Worm (Caenorhabditis elegans) whole organism, young adult: Measurements from ENCODE around the gene nhr-79.
A peak's percentile ranks its signal among the peaks of the same experiment; 100 is the strongest.

Experiments
- B0336.3 ChIP-seq: fragments of 200-800 bp; sonication (Bioruptor generic); IDR thresholded peaks from 2 replicates; pipeline ENCODE4 v1.3.6; 2022; ENCODE audit warnings: missing genetic modification characterization, missing compliant biosample characterization
- F10E7.11 ChIP-seq: sonication (generic microtip); optimal IDR thresholded peaks from 2 replicates; lab custom pipeline; 2017; ENCODE audit warnings: mild to moderate bottlenecking, missing genetic modification characterization, moderate library complexity, missing compliant biosample characterization
- F22D6.2 ChIP-seq: sonication (generic microtip); optimal IDR thresholded peaks from 2 replicates; lab custom pipeline; 2016; ENCODE audit warnings: mild to moderate bottlenecking, missing genetic modification characterization, missing compliant biosample characterization
- F37B4.10 ChIP-seq: fragments of 200-800 bp; sonication (Bioruptor generic); IDR thresholded peaks from 2 replicates; pipeline ENCODE4 v1.3.6; 2022; ENCODE audit warnings: missing genetic modification characterization, missing compliant biosample characterization
- K12H6.12 ChIP-seq: fragments of 200-800 bp; sonication (Bioruptor generic); optimal IDR thresholded peaks from 2 replicates; lab custom pipeline; 2018; ENCODE audit warnings: mild to moderate bottlenecking, missing genetic modification characterization, missing compliant biosample characterization
- T26A5.8 ChIP-seq: sonication (generic microtip); optimal IDR thresholded peaks from 2 replicates; lab custom pipeline; 2016; ENCODE audit warnings: missing genetic modification characterization, missing compliant biosample characterization
- Y79H2A.3 ChIP-seq: fragments of 200-800 bp; sonication (Bioruptor generic); conservative IDR thresholded peaks from 2 replicates; pipeline ENCODE4 v1.3.6; 2022; ENCODE audit warnings: missing genetic modification reagents, missing genetic modification characterization, missing compliant biosample characterization
- akir-1 ChIP-seq: fragments of 200-800 bp; sonication (Bioruptor generic); optimal IDR thresholded peaks from 2 replicates; lab custom pipeline; 2018; ENCODE audit warnings: mild to moderate bottlenecking, missing genetic modification characterization, moderate library complexity, missing compliant biosample characterization
- ama-1 ChIP-seq, 3 experiments: fragments of 150-350 bp in 1 of 3; sonication (generic microtip) in 2 of 3; optimal IDR thresholded peaks; 2 replicates each; lab custom pipeline; 2014 to 2018; ENCODE audit warnings: missing biosample characterization in 2 of 3, missing genetic modification characterization in 2 of 3, missing genetic modification reagents in 2 of 3
- atf-7 ChIP-seq: sonication (generic microtip); optimal IDR thresholded peaks from 2 replicates; lab custom pipeline; 2017; ENCODE audit warnings: mild to moderate bottlenecking, missing genetic modification characterization, missing compliant biosample characterization
- attf-5 ChIP-seq: fragments of 200-800 bp; sonication (Bioruptor generic); optimal IDR thresholded peaks from 2 replicates; lab custom pipeline; 2018; ENCODE audit warnings: mild to moderate bottlenecking, missing genetic modification characterization, missing compliant biosample characterization
- ccch-3 ChIP-seq: fragments of 200-800 bp; sonication (Bioruptor generic); optimal IDR thresholded peaks from 2 replicates; lab custom pipeline; 2018; ENCODE audit warnings: mild to moderate bottlenecking, missing genetic modification characterization, missing compliant biosample characterization
- cebp-1 ChIP-seq, 2 experiments: fragments of 200-800 bp in 1 of 2; sonication (Bioruptor generic) in 1 of 2; sonication (generic microtip) in 1 of 2; IDR thresholded peaks in 1 of 2; optimal IDR thresholded peaks in 1 of 2; 2 replicates each; pipeline versions ENCODE4 v1.3.6 to Lab custom; 2017 to 2022; ENCODE audit warnings: missing compliant biosample characterization in 2 of 2, missing genetic modification characterization in 2 of 2, mild to moderate bottlenecking in 1 of 2, missing genetic modification reagents in 1 of 2, moderate library complexity in 1 of 2
- ceh-100 ChIP-seq: fragments of 200-800 bp; sonication (Bioruptor generic); IDR thresholded peaks from 2 replicates; pipeline ENCODE4 v1.3.6; 2022; ENCODE audit warnings: missing genetic modification reagents, missing genetic modification characterization, missing compliant biosample characterization
- ceh-58 ChIP-seq: fragments of 200-800 bp; sonication (Bioruptor generic); IDR thresholded peaks from 2 replicates; pipeline ENCODE4 v1.3.6; 2022; ENCODE audit warnings: missing genetic modification characterization, missing compliant biosample characterization
- ceh-79 ChIP-seq: sonication (generic microtip); optimal IDR thresholded peaks from 2 replicates; lab custom pipeline; 2017; ENCODE audit warnings: mild to moderate bottlenecking, missing genetic modification characterization, missing compliant biosample characterization
- ceh-91 ChIP-seq: fragments of 200-800 bp; sonication (Bioruptor generic); IDR thresholded peaks from 2 replicates; pipeline ENCODE4 v1.3.6; 2022; ENCODE audit warnings: missing genetic modification reagents, missing genetic modification characterization, missing compliant biosample characterization
- egl-18 ChIP-seq: fragments of 200-800 bp; sonication (Bioruptor generic); IDR thresholded peaks from 2 replicates; pipeline ENCODE4 v1.3.6; 2022; ENCODE audit warnings: missing genetic modification reagents, missing genetic modification characterization, missing compliant biosample characterization
- egrh-3 ChIP-seq: fragments of 200-800 bp; sonication (Bioruptor generic); IDR thresholded peaks from 2 replicates; pipeline ENCODE4 v1.3.6; 2022; ENCODE audit warnings: missing genetic modification reagents, missing genetic modification characterization, missing compliant biosample characterization
- ekl-4 ChIP-seq: fragments of 200-800 bp; sonication (Bioruptor generic); IDR thresholded peaks from 2 replicates; pipeline ENCODE4 v1.3.6; 2022; ENCODE audit warnings: missing genetic modification reagents, missing genetic modification characterization, missing compliant biosample characterization
- hlh-12 ChIP-seq: sonication (generic microtip); optimal IDR thresholded peaks from 2 replicates; lab custom pipeline; 2016; ENCODE audit warnings: missing genetic modification characterization, missing compliant biosample characterization
- lin-35 ChIP-seq, 3 experiments: fragments of 150-350 bp in 2 of 3; sonication (generic microtip) in 1 of 3; optimal IDR thresholded peaks; 2 replicates each; lab custom pipeline; 2014 to 2018; ENCODE audit warnings: missing biosample characterization in 3 of 3, missing genetic modification characterization in 3 of 3, missing genetic modification reagents in 3 of 3
- lin-40 ChIP-seq: sonication (generic microtip); optimal IDR thresholded peaks from 2 replicates; lab custom pipeline; 2016; ENCODE audit warnings: missing genetic modification characterization, mild to moderate bottlenecking, missing compliant biosample characterization, missing genotype, missing genetic modification reagents
- lin-54 ChIP-seq: fragments of 200-800 bp; sonication (Bioruptor generic); optimal IDR thresholded peaks from 2 replicates; lab custom pipeline; 2018; ENCODE audit warnings: mild to moderate bottlenecking, missing genetic modification characterization, missing compliant biosample characterization
- lsy-27 ChIP-seq: sonication (generic microtip); optimal IDR thresholded peaks from 2 replicates; lab custom pipeline; 2017; ENCODE audit warnings: missing genetic modification characterization, mild to moderate bottlenecking, missing compliant biosample characterization, antibody characterized with exemption, missing genotype, borderline replicate concordance; ENCODE audit not compliant: insufficient read depth
- madf-10 ChIP-seq: sonication (generic microtip); optimal IDR thresholded peaks from 2 replicates; lab custom pipeline; 2016; ENCODE audit warnings: mild to moderate bottlenecking, missing genetic modification characterization, missing compliant biosample characterization
- mcd-1 ChIP-seq: fragments of 200-800 bp; sonication (Bioruptor generic); IDR thresholded peaks from 2 replicates; pipeline ENCODE4 v1.3.6; 2022; ENCODE audit warnings: missing genetic modification reagents, missing genetic modification characterization, missing compliant biosample characterization
- nhr-179 ChIP-seq: sonication (generic microtip); optimal IDR thresholded peaks from 2 replicates; lab custom pipeline; 2016; ENCODE audit warnings: mild to moderate bottlenecking, missing genetic modification characterization, missing compliant biosample characterization
- nhr-80 ChIP-seq: sonication (generic microtip); optimal IDR thresholded peaks from 2 replicates; lab custom pipeline; 2016; ENCODE audit warnings: missing genetic modification characterization, missing compliant biosample characterization
- pha-4 ChIP-seq: fragments of 150-350 bp; sonication (generic microtip); optimal IDR thresholded peaks from 2 replicates; lab custom pipeline; 2014; ENCODE audit warnings: missing biosample characterization, missing genetic modification reagents, missing genetic modification characterization
- repo-1 ChIP-seq: sonication (generic microtip); optimal IDR thresholded peaks from 2 replicates; lab custom pipeline; 2017; ENCODE audit warnings: mild to moderate bottlenecking, missing genetic modification characterization, missing compliant biosample characterization
- sea-2 ChIP-seq: fragments of 200-800 bp; sonication (Bioruptor generic); IDR thresholded peaks from 2 replicates; pipeline ENCODE4 v1.3.6; 2022; ENCODE audit warnings: missing genetic modification characterization, missing compliant biosample characterization
- snpc-1.3 ChIP-seq: sonication (generic microtip); optimal IDR thresholded peaks from 2 replicates; lab custom pipeline; 2017; ENCODE audit warnings: missing genetic modification characterization, mild to moderate bottlenecking, missing compliant biosample characterization, antibody characterized with exemption, moderate library complexity, missing genotype, missing genetic modification reagents; ENCODE audit not compliant: insufficient read depth
- tbp1 ChIP-seq: fragments of 200-800 bp; sonication (Bioruptor generic); optimal IDR thresholded peaks from 2 replicates; lab custom pipeline; 2018; ENCODE audit warnings: mild to moderate bottlenecking, missing genetic modification characterization, missing compliant biosample characterization
- tbx-9 ChIP-seq: sonication (generic microtip); optimal IDR thresholded peaks from 2 replicates; lab custom pipeline; 2016; ENCODE audit warnings: borderline replicate concordance, missing genetic modification characterization, inconsistent platforms, missing compliant biosample characterization
- tlf-1 ChIP-seq: fragments of 200-800 bp; sonication (Bioruptor generic); optimal IDR thresholded peaks from 2 replicates; lab custom pipeline; 2018; ENCODE audit warnings: mild to moderate bottlenecking, missing genetic modification characterization, missing compliant biosample characterization
- unc-130 ChIP-seq: sonication (generic microtip); optimal IDR thresholded peaks from 2 replicates; lab custom pipeline; 2016; ENCODE audit warnings: missing genetic modification reagents, missing genetic modification characterization, missing compliant biosample characterization
- unc-62 ChIP-seq: fragments of 150-350 bp; optimal IDR thresholded peaks from 2 replicates; lab custom pipeline; 2014; ENCODE audit warnings: missing biosample characterization, missing genetic modification reagents, missing genetic modification characterization
- zfh-2 ChIP-seq: fragments of 200-800 bp; sonication (Bioruptor generic); conservative IDR thresholded peaks from 2 replicates; pipeline ENCODE4 v1.3.6; 2022; ENCODE audit warnings: missing genetic modification reagents, missing genetic modification characterization, missing compliant biosample characterization
- ztf-22 ChIP-seq: fragments of 200-800 bp; sonication (Bioruptor generic); optimal IDR thresholded peaks from 2 replicates; lab custom pipeline; 2018; ENCODE audit warnings: mild to moderate bottlenecking, missing genetic modification characterization, moderate library complexity, missing compliant biosample characterization
- ztf-3 ChIP-seq: fragments of 200-800 bp; sonication (Bioruptor generic); optimal IDR thresholded peaks from 2 replicates; lab custom pipeline; 2018; ENCODE audit warnings: mild to moderate bottlenecking, missing genetic modification characterization, missing compliant biosample characterization
- ztf-6 ChIP-seq: fragments of 200-800 bp; sonication (Bioruptor generic); IDR thresholded peaks from 2 replicates; pipeline ENCODE4 v1.3.6; 2022; ENCODE audit warnings: missing genetic modification reagents, missing genetic modification characterization, missing compliant biosample characterization

nhr-79 gene

DNA sequence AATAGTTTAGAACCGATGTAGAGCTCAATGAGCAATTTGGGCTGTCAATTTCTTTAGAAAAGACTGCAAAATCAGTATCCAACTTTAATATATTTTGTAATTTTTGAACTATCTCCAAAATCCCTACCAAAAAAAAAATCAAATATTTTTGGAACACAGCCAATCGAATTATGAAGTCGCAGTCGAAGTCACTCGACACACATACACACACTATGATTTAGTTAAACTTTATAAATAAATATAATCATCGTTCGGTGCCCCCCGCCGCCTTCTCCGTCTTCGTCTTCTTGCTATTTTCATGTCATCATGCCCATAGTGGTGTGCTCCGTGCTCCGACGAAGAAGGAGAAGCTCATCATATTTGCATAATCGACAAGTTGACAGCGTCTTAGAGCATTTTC lies 34.6 kb downstream of the nhr-79 start:
- TF ChIP-seq hlh-12 (tag; lab: Kevin White, UChicago): no peak
- TF ChIP-seq tbx-9 (tag; lab: Kevin White, UChicago): no peak
- no peak for TF ChIP-seq attf-5 (GFP tag; lab: Kevin White, UChicago)
- TF ChIP-seq ceh-58 (GFP tag; lab: Robert Waterston, UW): no peak
- TF ChIP-seq, all 124 proteins: peak for 0

DNA sequence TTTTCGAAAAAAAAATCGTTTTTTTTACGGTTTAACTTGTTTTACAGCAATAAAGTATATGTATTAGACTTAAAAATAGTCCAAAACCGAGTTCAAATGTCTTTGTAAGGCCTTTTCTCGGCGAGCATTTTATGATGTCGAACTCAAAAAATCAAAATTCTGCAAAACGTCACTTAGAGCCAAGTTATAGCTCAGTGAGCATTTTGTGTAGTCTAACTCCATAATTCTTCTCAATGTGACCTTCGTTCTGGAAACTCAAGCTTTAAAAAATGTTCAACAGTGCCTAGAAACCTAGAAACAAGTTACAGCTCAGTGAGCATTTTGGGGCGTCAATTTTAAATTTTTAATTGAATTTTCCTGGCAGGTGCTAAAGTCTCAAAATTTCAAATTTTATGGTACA lies 36.0 kb downstream of the nhr-79 start:
- no peak for TF ChIP-seq sea-2 (GFP tag; lab: Robert Waterston, UW)
- TF ChIP-seq B0336.3: no peak
- TF ChIP-seq zfh-2 (GFP tag; lab: Robert Waterston, UW): no peak
- TF ChIP-seq tbx-9 (tag; lab: Kevin White, UChicago): no peak
- TF ChIP-seq F37B4.10: no peak
- TF ChIP-seq unc-130 (GFP tag; lab: Kevin White, UChicago): no peak
- TF ChIP-seq tlf-1 (GFP tag; lab: Kevin White, UChicago): no peak
- no peak for TF ChIP-seq nhr-179 (tag; lab: Kevin White, UChicago)
- no peak for TF ChIP-seq nhr-80 (tag; lab: Kevin White, UChicago)
- TF ChIP-seq lin-35 (GFP tag; optimal IDR thresholded peaks at IDR 0.05; lab: Kevin White, UChicago): no peak
- no peak for TF ChIP-seq unc-62 (GFP tag; lab: Kevin White, UChicago)
- TF ChIP-seq ama-1 (optimal IDR thresholded peaks at IDR 0.05; lab: Kevin White, UChicago): no peak
- TF ChIP-seq ama-1 (GFP tag; optimal IDR thresholded peaks at IDR 0.05; lab: Kevin White, UChicago): no peak
- TF ChIP-seq egl-18 (GFP tag; lab: Robert Waterston, UW): no peak
- TF ChIP-seq, all 124 proteins: peak for 0

DNA sequence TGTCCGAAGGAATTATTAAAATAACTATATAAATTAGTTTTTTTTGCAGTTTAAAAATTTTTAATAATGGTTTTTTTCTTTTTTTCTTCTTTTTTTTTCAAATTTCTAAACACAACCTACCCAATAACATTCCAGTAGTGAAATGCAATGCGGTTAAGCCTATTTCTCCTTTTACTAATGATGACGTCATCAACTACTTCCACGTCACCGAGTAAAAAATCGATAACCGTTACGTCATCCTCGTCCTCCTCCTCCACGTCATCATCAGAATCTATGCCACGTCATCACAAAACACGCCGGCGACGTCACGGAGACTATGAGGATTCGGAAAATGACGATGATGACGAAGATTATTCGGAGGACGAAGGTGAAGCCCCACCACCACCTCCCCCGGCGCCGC lies 37.1 kb downstream of the nhr-79 start, which contains the start of gene hot-2:
TSS of gene hot-2 (plus strand) at position 134 of the 400 bp plus-strand sequence.
- TF ChIP-seq cebp-1 (GFP tag; IDR thresholded peaks at IDR 0.05; lab: Robert Waterston, UW) (no peak), cebp-1 (tag; optimal IDR thresholded peaks at IDR 0.05; lab: Kevin White, UChicago) (no peak), madf-10 (tag; lab: Kevin White, UChicago) (no peak), ekl-4 (GFP tag; lab: Robert Waterston, UW) (no peak), lsy-27 (no peak), Y79H2A.3 (no peak), ztf-6 (no peak), ceh-91 (GFP tag; lab: Robert Waterston, UW) (no peak), F37B4.10 (no peak), F10E7.11 (tag; lab: Kevin White, UChicago) (no peak), snpc-1.3 (no peak), repo-1 (tag; lab: Kevin White, UChicago) (no peak)

DNA sequence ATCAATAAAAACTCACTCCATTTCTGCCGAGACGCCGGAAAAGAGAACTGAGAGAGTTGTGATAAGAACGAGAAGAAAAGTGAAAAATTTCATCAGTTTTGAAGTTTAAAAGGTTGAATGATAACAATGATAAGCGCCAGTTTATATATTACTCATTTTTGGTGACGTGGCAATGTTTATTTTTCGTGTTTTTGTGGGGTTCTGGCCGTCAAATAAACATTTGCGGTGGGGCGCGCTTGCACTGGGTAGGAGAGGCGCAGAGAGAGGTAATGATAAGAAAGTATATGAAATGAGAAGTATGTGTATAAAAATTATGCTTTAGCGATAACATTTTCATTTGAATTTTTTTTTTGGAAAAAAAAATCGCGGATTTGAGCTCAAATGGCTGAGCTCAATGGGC lies 53.0 kb downstream of the nhr-79 start, which contains the start of gene Y39B6A.5:
TSS of gene Y39B6A.5 (minus strand) at position 214 of the 400 bp plus-strand sequence.
- TF ChIP-seq akir-1 (GFP tag; lab: Kevin White, UChicago) (no peak), ccch-3 (GFP tag; lab: Kevin White, UChicago) (no peak), atf-7 (tag; lab: Kevin White, UChicago) (peak; percentile 74), pha-4 (tag; lab: Kevin White, UChicago) (peak; percentile 84), lin-40 (tag; lab: Kevin White, UChicago) (peak; percentile 55), ceh-79 (tag; lab: Kevin White, UChicago) (no peak), F22D6.2 (tag; lab: Kevin White, UChicago) (peak; percentile 0), attf-5 (GFP tag; lab: Kevin White, UChicago) (peak; percentile 87), Y79H2A.3 (no peak), mcd-1 (GFP tag; lab: Robert Waterston, UW) (peak; percentile 87), ztf-3 (GFP tag; lab: Kevin White, UChicago) (no peak), T26A5.8 (no peak), tlf-1 (GFP tag; lab: Kevin White, UChicago) (peak; percentile 57), ztf-22 (peak; percentile 91), madf-10 (tag; lab: Kevin White, UChicago) (peak; percentile 34), tbp1 (peak; percentile 64), nhr-80 (tag; lab: Kevin White, UChicago) (peak; percentile 97), K12H6.12 (tag; lab: Kevin White, UChicago) (peak; percentile 6), egrh-3 (GFP tag; lab: Robert Waterston, UW) (no peak), F10E7.11 (tag; lab: Kevin White, UChicago) (no peak), ceh-100 (GFP tag; lab: Robert Waterston, UW) (no peak), hlh-12 (tag; lab: Kevin White, UChicago) (no peak), lin-54 (GFP tag; lab: Kevin White, UChicago) (peak; percentile 47), unc-62 (GFP tag; lab: Kevin White, UChicago) (peak; percentile 47)
